Worm (Caenorhabditis elegans): ENCODE measurements around the gene T26G10.4.
A peak's percentile ranks its signal among the peaks of the same experiment; 100 is the strongest.

T26G10.4 gene

DNA sequence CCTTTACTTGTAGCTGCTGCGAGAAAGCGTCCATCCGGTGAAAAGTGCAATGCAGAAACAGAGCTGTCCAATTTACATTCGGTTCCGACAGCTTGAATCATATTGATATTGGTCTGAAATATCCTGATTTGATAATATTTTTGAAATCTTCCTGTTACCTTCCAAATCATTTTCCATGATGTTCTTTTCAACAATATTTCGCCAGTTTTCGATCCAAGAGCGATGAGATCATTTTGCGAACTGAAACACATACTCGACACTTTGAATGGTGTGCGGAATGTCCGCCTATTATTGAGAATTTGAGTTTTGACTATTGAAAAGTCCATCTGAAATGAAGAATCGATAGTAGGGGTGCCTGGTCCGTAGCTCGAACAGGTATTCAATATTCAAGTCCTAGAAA is 20.8 kb downstream of the T26G10.4 start, which contains the start of gene emb-30:
Gene emb-30, minus strand, starts transcription at position 328 of the 400 bp plus-strand sequence.
- TF ChIP-seq aha-1 (tag) (no peak), madf-5 (GFP tag; IDR thresholded peaks at IDR 0.05) (0 out of 4 replicates have a peak, but pooled peaks of 1 of the 2 experiments have one; percentile 2), dmd-6 (GFP tag; IDR thresholded peaks at IDR 0.05) (no peak), zfp-2 (tag; optimal IDR thresholded peaks at IDR 0.05) (no peak), ceh-62 (tag; optimal IDR thresholded peaks at IDR 0.05) (no peak), hmg-1.1 (GFP tag; IDR thresholded peaks at IDR 0.05) (no peak), Y48G9A.11 (GFP tag; IDR thresholded peaks at IDR 0.05) (no peak), gei-8 (GFP tag; optimal IDR thresholded peaks at IDR 0.05) (no peak), F10B5.3 (tag; optimal IDR thresholded peaks at IDR 0.05) (no peak), rbr-2 (tag; optimal IDR thresholded peaks at IDR 0.05) (no peak), lin-1 (GFP tag; IDR thresholded peaks at IDR 0.05) (no peak), madf-9 (GFP tag; conservative IDR thresholded peaks at IDR 0.05) (no peak), jun-1 (tag; optimal IDR thresholded peaks at IDR 0.05) (no peak), snpc-1.2 (GFP tag; IDR thresholded peaks at IDR 0.05) (no peak), lsy-2 (tag; optimal IDR thresholded peaks at IDR 0.05) (peak in 1 of 2 experiments; percentile 20), ama-1 (optimal IDR thresholded peaks at IDR 0.05) (peak; percentile 88), lin-29 (GFP tag; IDR thresholded peaks at IDR 0.05) (no peak), nhr-76 (tag; optimal IDR thresholded peaks at IDR 0.05) (no peak), F26F4.8 (GFP tag; conservative IDR thresholded peaks at IDR 0.05) (no peak), nhr-11 (tag; optimal IDR thresholded peaks at IDR 0.05) (no peak), mxl-3 (GFP tag; optimal IDR thresholded peaks at IDR 0.05) (no peak), nhr-41 (GFP tag; IDR thresholded peaks at IDR 0.05) (no peak), daf-16 (GFP tag; optimal IDR thresholded peaks at IDR 0.05) (no peak), daf-16 (tag; optimal IDR thresholded peaks at IDR 0.05) (peak; percentile 12), ceh-44 (GFP tag; IDR thresholded peaks at IDR 0.05) (no peak), zip-2 (tag; optimal IDR thresholded peaks at IDR 0.05) (no peak), T26A8.4 (GFP tag; IDR thresholded peaks at IDR 0.05) (no peak), snpc-4 (tag; optimal IDR thresholded peaks at IDR 0.05) (no peak), spr-1 (tag; optimal IDR thresholded peaks at IDR 0.05) (no peak), duxl-1 (tag; optimal IDR thresholded peaks at IDR 0.05; ENCODE audit: poor library complexity) (peak; percentile 34), nhr-10 (tag; optimal IDR thresholded peaks at IDR 0.05) (no peak), fos-1 (tag; optimal IDR thresholded peaks at IDR 0.05) (no peak), attf-4 (tag; optimal IDR thresholded peaks at IDR 0.05) (no peak), lir-3 (tag; optimal IDR thresholded peaks at IDR 0.05) (no peak), zip-11 (GFP tag; IDR thresholded peaks at IDR 0.05) (no peak), set-16 (GFP tag; IDR thresholded peaks at IDR 0.05) (no peak), nhr-48 (tag; optimal IDR thresholded peaks at IDR 0.05) (no peak), F44E2.7 (GFP tag; IDR thresholded peaks at IDR 0.05) (no peak), R02D3.7 (tag; optimal IDR thresholded peaks at IDR 0.05) (no peak), lin-38 (GFP tag; IDR thresholded peaks at IDR 0.05) (no peak), unc-62 (GFP tag; optimal IDR thresholded peaks at IDR 0.05 in 1 of 2) (peak in 1 of 2 experiments; percentile 8), unc-62 (tag; optimal IDR thresholded peaks at IDR 0.05) (no peak), unc-39 (tag; optimal IDR thresholded peaks at IDR 0.05) (no peak), ceh-32 (tag; optimal IDR thresholded peaks at IDR 0.05; ENCODE audit: poor library complexity) (no peak), fkh-10 (GFP tag; optimal IDR thresholded peaks at IDR 0.05) (no peak), pha-4 (GFP tag; IDR thresholded peaks at IDR 0.05) (no peak), pha-4 (tag; optimal IDR thresholded peaks at IDR 0.05) (no peak), daf-12 (tag; optimal IDR thresholded peaks at IDR 0.05) (no peak)

All from whole organism, L4 larva.